Worm (Caenorhabditis elegans) whole organism, L4 larva: ENCODE data around the gene clec-207.

Source experiments
- D1046.2 ChIP-seq: fragments of 200-800 bp; sonication (Bioruptor generic); IDR thresholded peaks from 2 replicates; pipeline ENCODE4 v1.3.6; 2022; ENCODE audit warnings: missing genetic modification characterization, missing compliant biosample characterization
- F49E8.2 ChIP-seq: sonication (generic microtip); optimal IDR thresholded peaks from 2 replicates; lab custom pipeline; 2016; ENCODE audit warnings: missing compliant biosample characterization, mild to moderate bottlenecking, missing genetic modification characterization, borderline replicate concordance
- Y105C5A.15 ChIP-seq: fragments of 200-800 bp; sonication (Bioruptor generic); IDR thresholded peaks from 2 replicates; pipeline ENCODE4 v1.3.6; 2022; ENCODE audit warnings: missing genetic modification characterization, missing compliant biosample characterization
- Y48G9A.11 ChIP-seq: fragments of 200-800 bp; sonication (Bioruptor generic); IDR thresholded peaks from 2 replicates; pipeline ENCODE4 v1.3.6; 2022; ENCODE audit warnings: missing genetic modification reagents, missing genetic modification characterization, missing compliant biosample characterization
- Y5F2A.4 ChIP-seq: fragments of 200-800 bp; sonication (Bioruptor generic); optimal IDR thresholded peaks from 2 replicates; lab custom pipeline; 2018; ENCODE audit warnings: mild to moderate bottlenecking, missing genetic modification characterization, missing compliant biosample characterization
- Y75B8A.6 ChIP-seq: fragments of 200-800 bp; sonication (Bioruptor generic); IDR thresholded peaks from 2 replicates; pipeline ENCODE4 v1.3.6; 2022; ENCODE audit warnings: missing genetic modification reagents, missing genetic modification characterization, missing compliant biosample characterization
- ZK337.2 ChIP-seq: fragments of 200-800 bp; sonication (Bioruptor generic); IDR thresholded peaks from 2 replicates; pipeline ENCODE4 v1.3.6; 2022; ENCODE audit warnings: missing genetic modification reagents, missing genetic modification characterization, missing compliant biosample characterization
- aly-2 ChIP-seq: sonication (generic microtip); optimal IDR thresholded peaks from 2 replicates; lab custom pipeline; 2018; ENCODE audit warnings: missing biosample characterization, missing genetic modification characterization
- ama-1 ChIP-seq: fragments of 150-350 bp; optimal IDR thresholded peaks from 2 replicates; lab custom pipeline; 2014; ENCODE audit warnings: inconsistent platforms, mixed read lengths
- attf-4 ChIP-seq: sonication (generic microtip); optimal IDR thresholded peaks from 3 replicates; lab custom pipeline; 2017; ENCODE audit warnings: missing biosample characterization, missing genetic modification characterization
- ceh-20 ChIP-seq: fragments of 200-800 bp; sonication (Bioruptor generic); IDR thresholded peaks from 2 replicates; pipeline ENCODE4 v1.3.6; 2022; ENCODE audit warnings: missing genetic modification reagents, missing genetic modification characterization, missing compliant biosample characterization
- ceh-28 ChIP-seq: fragments of 150-350 bp; optimal IDR thresholded peaks from 2 replicates; lab custom pipeline; 2014; ENCODE audit warnings: missing biosample characterization, missing genetic modification reagents, missing genetic modification characterization
- ctbp-1 ChIP-seq: fragments of 200-800 bp; sonication (Bioruptor generic); IDR thresholded peaks from 2 replicates; pipeline ENCODE4 v1.3.6; 2022; ENCODE audit warnings: missing genetic modification reagents, missing genetic modification characterization, missing compliant biosample characterization
- daf-16 ChIP-seq, 3 experiments: sonication (generic microtip); optimal IDR thresholded peaks; 2 replicates each; lab custom pipeline; 2016 to 2017; ENCODE audit warnings: missing genetic modification characterization in 3 of 3, missing genetic modification reagents in 3 of 3, mild to moderate bottlenecking in 2 of 3, missing compliant biosample characterization in 2 of 3, missing biosample characterization in 1 of 3, moderate library complexity in 1 of 3
- dmd-6 ChIP-seq: fragments of 200-800 bp; sonication (Bioruptor generic); IDR thresholded peaks from 2 replicates; pipeline ENCODE4 v1.3.6; 2022; ENCODE audit warnings: missing genetic modification reagents, missing genetic modification characterization, missing compliant biosample characterization
- dmd-8 ChIP-seq: fragments of 200-800 bp; sonication (Bioruptor generic); IDR thresholded peaks from 2 replicates; pipeline ENCODE4 v1.3.6; 2022; ENCODE audit warnings: missing genetic modification characterization, missing compliant biosample characterization
- dpl-1 ChIP-seq: fragments of 150-350 bp; optimal IDR thresholded peaks from 2 replicates; lab custom pipeline; 2014; ENCODE audit warnings: missing biosample characterization, missing genetic modification reagents, missing genetic modification characterization
- duxl-1 ChIP-seq: sonication (generic microtip); optimal IDR thresholded peaks from 2 replicates; lab custom pipeline; 2016; ENCODE audit warnings: mild to moderate bottlenecking, missing genetic modification characterization, moderate library complexity, missing compliant biosample characterization; ENCODE audit not compliant: poor library complexity
- fos-1 ChIP-seq: fragments of 150-350 bp; optimal IDR thresholded peaks from 2 replicates; lab custom pipeline; 2014; ENCODE audit warnings: missing biosample characterization, missing genetic modification characterization
- gei-8 ChIP-seq: fragments of 200-800 bp; sonication (Bioruptor generic); optimal IDR thresholded peaks from 2 replicates; lab custom pipeline; 2018; ENCODE audit warnings: mild to moderate bottlenecking, missing genetic modification characterization, missing compliant biosample characterization
- hlh-11 ChIP-seq: fragments of 200-800 bp; sonication (Bioruptor generic); optimal IDR thresholded peaks from 2 replicates; lab custom pipeline; 2018; ENCODE audit warnings: mild to moderate bottlenecking, missing genetic modification characterization, missing compliant biosample characterization
- hmg-1.1 ChIP-seq: fragments of 200-800 bp; sonication (Bioruptor generic); IDR thresholded peaks from 2 replicates; pipeline ENCODE4 v1.3.6; 2022; ENCODE audit warnings: missing genetic modification reagents, missing genetic modification characterization, missing compliant biosample characterization
- lim-7 ChIP-seq: fragments of 200-800 bp; sonication (Bioruptor generic); IDR thresholded peaks from 2 replicates; pipeline ENCODE4 v1.3.6; 2022; ENCODE audit warnings: missing genetic modification characterization, missing compliant biosample characterization
- lin-1 ChIP-seq: fragments of 200-800 bp; sonication (Bioruptor generic); IDR thresholded peaks from 2 replicates; pipeline ENCODE4 v1.3.6; 2022; ENCODE audit warnings: missing genetic modification reagents, missing genetic modification characterization, missing compliant biosample characterization
- lin-39 ChIP-seq: fragments of 150-350 bp; optimal IDR thresholded peaks from 2 replicates; lab custom pipeline; 2014; ENCODE audit warnings: missing biosample characterization, missing genetic modification reagents, missing genetic modification characterization
- lsy-2 ChIP-seq, 2 experiments: fragments of 150-350 bp in 1 of 2; sonication (generic microtip) in 1 of 2; optimal IDR thresholded peaks; 2 replicates each; lab custom pipeline; 2014 to 2017; ENCODE audit warnings: missing biosample characterization in 2 of 2, missing genetic modification characterization in 2 of 2
- mdl-1 ChIP-seq, 2 experiments: fragments of 150-350 bp in 1 of 2; sonication (generic microtip) in 1 of 2; optimal IDR thresholded peaks; 2 replicates each; lab custom pipeline; 2014 to 2017; ENCODE audit warnings: missing biosample characterization in 2 of 2, missing genetic modification characterization in 2 of 2
- mdt-29 ChIP-seq: fragments of 200-800 bp; sonication (Bioruptor generic); IDR thresholded peaks from 2 replicates; pipeline ENCODE4 v1.3.6; 2022; ENCODE audit warnings: missing genetic modification reagents, missing genetic modification characterization, missing compliant biosample characterization
- mep-1 ChIP-seq: fragments of 150-350 bp; sonication (generic microtip); optimal IDR thresholded peaks from 3 replicates; lab custom pipeline; 2014; ENCODE audit warnings: missing biosample characterization, missing genetic modification characterization
- mes-2 ChIP-seq: sonication (generic microtip); optimal IDR thresholded peaks from 2 replicates; lab custom pipeline; 2016; ENCODE audit warnings: missing genotype, mild to moderate bottlenecking, missing genetic modification characterization, missing compliant biosample characterization; ENCODE audit not compliant: poor library complexity, severe bottlenecking
- mxl-3 ChIP-seq: fragments of 200-800 bp; sonication (Bioruptor generic); optimal IDR thresholded peaks from 2 replicates; lab custom pipeline; 2018; ENCODE audit warnings: mild to moderate bottlenecking, missing genetic modification characterization, missing compliant biosample characterization
- nhr-10 ChIP-seq: fragments of 150-350 bp; optimal IDR thresholded peaks from 2 replicates; lab custom pipeline; 2014; ENCODE audit warnings: missing biosample characterization, missing genetic modification characterization
- nhr-11 ChIP-seq: fragments of 150-350 bp; optimal IDR thresholded peaks from 2 replicates; lab custom pipeline; 2014; ENCODE audit warnings: missing biosample characterization, missing genetic modification characterization
- nhr-28 ChIP-seq: fragments of 150-350 bp; optimal IDR thresholded peaks from 2 replicates; lab custom pipeline; 2014; ENCODE audit warnings: missing biosample characterization, missing genetic modification characterization
- rbr-2 ChIP-seq: sonication (generic microtip); optimal IDR thresholded peaks from 2 replicates; lab custom pipeline; 2016; ENCODE audit warnings: missing genotype, missing genetic modification characterization, missing compliant biosample characterization
- skn-1 ChIP-seq: fragments of 150-350 bp; optimal IDR thresholded peaks from 2 replicates; lab custom pipeline; 2014; ENCODE audit warnings: missing biosample characterization, missing genetic modification characterization
- snpc-4 ChIP-seq: fragments of 150-350 bp; optimal IDR thresholded peaks from 2 replicates; lab custom pipeline; 2014; ENCODE audit warnings: missing biosample characterization, missing genetic modification characterization
- spr-3 ChIP-seq: fragments of 200-800 bp; sonication (Bioruptor generic); optimal IDR thresholded peaks from 2 replicates; lab custom pipeline; 2018; ENCODE audit warnings: mild to moderate bottlenecking, missing genetic modification characterization, missing compliant biosample characterization
- tag-97 ChIP-seq: fragments of 200-800 bp; sonication (Bioruptor generic); IDR thresholded peaks from 2 replicates; pipeline ENCODE4 v1.3.6; 2022; ENCODE audit warnings: missing genetic modification characterization, missing compliant biosample characterization
- tra-1 ChIP-seq: fragments of 200-800 bp; sonication (Bioruptor generic); IDR thresholded peaks from 2 replicates; pipeline ENCODE4 v1.3.6; 2022; ENCODE audit warnings: missing genetic modification reagents, missing genetic modification characterization, missing compliant biosample characterization
- unc-130 ChIP-seq: sonication (generic microtip); optimal IDR thresholded peaks from 2 replicates; lab custom pipeline; 2016; ENCODE audit warnings: missing genetic modification reagents, missing genetic modification characterization, missing compliant biosample characterization
- unc-39 ChIP-seq: sonication (generic microtip); optimal IDR thresholded peaks from 2 replicates; lab custom pipeline; 2017; ENCODE audit warnings: missing biosample characterization, missing genetic modification characterization
- unc-62 ChIP-seq, 3 experiments: fragments of 150-350 bp in 1 of 3; sonication (generic microtip); optimal IDR thresholded peaks in 2 of 3; peaks in 1 of 3; 1 replicate in 1 of 3; 2 replicates in 2 of 3; lab custom pipeline; 2014 to 2017; ENCODE audit warnings: missing biosample characterization in 3 of 3, missing genetic modification characterization in 3 of 3, missing genetic modification reagents in 3 of 3, missing genotype in 1 of 3
- zfp-2 ChIP-seq: sonication (generic microtip); optimal IDR thresholded peaks from 2 replicates; lab custom pipeline; 2016; ENCODE audit warnings: mild to moderate bottlenecking, missing genetic modification characterization, missing compliant biosample characterization
- zfp-3 ChIP-seq: fragments of 200-800 bp; sonication (Bioruptor generic); conservative IDR thresholded peaks from 2 replicates; pipeline ENCODE4 v1.3.6; 2022; ENCODE audit warnings: missing genetic modification reagents, missing genetic modification characterization, missing compliant biosample characterization
- zip-2 ChIP-seq: fragments of 150-350 bp; optimal IDR thresholded peaks from 2 replicates; lab custom pipeline; 2014; ENCODE audit warnings: missing biosample characterization, missing genetic modification characterization
- ztf-7 ChIP-seq: fragments of 150-350 bp; optimal IDR thresholded peaks from 2 replicates; lab custom pipeline; 2014; ENCODE audit warnings: missing biosample characterization, missing genetic modification characterization

clec-207 gene

ce11 chrV:2126554-2126953, 30.7 kb downstream of the clec-207 start:
- TF ChIP-seq ceh-28 (tag; lab: Kevin White, UChicago) (peak; percentile 13), unc-39 (no peak), lin-39 (no peak), hmg-1.1 (GFP tag; lab: Robert Waterston, UW) (no peak), mdt-29 (GFP tag; lab: Robert Waterston, UW) (no peak), ZK337.2 (GFP tag; lab: Robert Waterston, UW) (no peak), fos-1 (no peak), mxl-3 (GFP tag; lab: Kevin White, UChicago) (no peak), ztf-7 (tag; lab: Kevin White, UChicago) (no peak), dmd-6 (peak; percentile 19; the same call in 1 of the 2 replicates), zfp-2 (tag; lab: Kevin White, UChicago) (no peak), dpl-1 (GFP tag; lab: Kevin White, UChicago) (no peak), nhr-11 (tag; lab: Kevin White, UChicago) (no peak), lim-7 (GFP tag; lab: Robert Waterston, UW) (no peak), daf-16 (GFP tag; optimal IDR thresholded peaks at IDR 0.05; lab: Kevin White, UChicago) (no peak), daf-16 (tag; optimal IDR thresholded peaks at IDR 0.05; lab: Kevin White, UChicago) (peak; percentile 82), lin-1 (0 out of 2 replicates have a peak, but pooled peaks have one; percentile 13), D1046.2 (GFP tag; lab: Robert Waterston, UW) (no peak), ama-1 (no peak), nhr-28 (tag; lab: Kevin White, UChicago) (peak; percentile 7)

- peak; percentile 25 for TF ChIP-seq F49E8.2 (tag; lab: Kevin White, UChicago)
- TF ChIP-seq Y48G9A.11 (GFP tag; lab: Robert Waterston, UW) = no peak
- no peak; the same call in 1 of the 2 replicates for TF ChIP-seq ceh-20 (GFP tag; lab: Robert Waterston, UW)
- TF ChIP-seq attf-4 = no peak
- TF ChIP-seq skn-1 (tag; lab: Kevin White, UChicago) = no peak
- TF ChIP-seq ama-1 = no peak
- TF ChIP-seq tag-97 (GFP tag; lab: Robert Waterston, UW) = no peak
- peak; percentile 7 for TF ChIP-seq nhr-28 (tag; lab: Kevin White, UChicago)
- TF ChIP-seq mdl-1 (tag; optimal IDR thresholded peaks at IDR 0.05; lab: Kevin White, UChicago) = no peak
- TF ChIP-seq hmg-1.1 (GFP tag; lab: Robert Waterston, UW) = no peak
- TF ChIP-seq aly-2 (tag; lab: Kevin White, UChicago) = no peak
- no peak for TF ChIP-seq spr-3
- no peak for TF ChIP-seq lin-1
- TF ChIP-seq duxl-1 (tag; lab: Kevin White, UChicago) = peak; percentile 58
- no peak for TF ChIP-seq lim-7 (GFP tag; lab: Robert Waterston, UW)
- no peak for TF ChIP-seq snpc-4 (tag; lab: Kevin White, UChicago)
- peak; percentile 13 for TF ChIP-seq rbr-2 (tag; lab: Kevin White, UChicago)
- peak; percentile 97 for TF ChIP-seq mes-2 (tag; lab: Kevin White, UChicago)
- TF ChIP-seq mxl-3 (GFP tag; lab: Kevin White, UChicago) = no peak
- no peak for TF ChIP-seq zip-2 (tag; lab: Kevin White, UChicago)
- no peak for TF ChIP-seq tra-1
- no peak for TF ChIP-seq Y5F2A.4 (GFP tag; lab: Kevin White, UChicago)
- no peak for TF ChIP-seq Y75B8A.6
- TF ChIP-seq lsy-2 (tag; optimal IDR thresholded peaks at IDR 0.05; lab: Kevin White, UChicago) = peak in 1 of 2 experiments; percentile 73
- peak; percentile 31 for TF ChIP-seq unc-130 (GFP tag; lab: Kevin White, UChicago)
- no peak for TF ChIP-seq ctbp-1
- no peak for TF ChIP-seq gei-8 (GFP tag; lab: Kevin White, UChicago)
- no peak for TF ChIP-seq fos-1
- no peak for TF ChIP-seq nhr-10 (tag; lab: Kevin White, UChicago)
- TF ChIP-seq mep-1 (tag; lab: Kevin White, UChicago) = peak; percentile 10
- TF ChIP-seq hlh-11 (tag; lab: Kevin White, UChicago) = peak; percentile 34
- no peak for TF ChIP-seq nhr-11 (tag; lab: Kevin White, UChicago)
- TF ChIP-seq D1046.2 (GFP tag; lab: Robert Waterston, UW) = no peak
- peak in 1 of 2 experiments; percentile 88 for TF ChIP-seq unc-62 (GFP tag; optimal IDR thresholded peaks at IDR 0.05 in 1 of 2; lab: Kevin White, UChicago)
- no peak for TF ChIP-seq unc-62 (tag; optimal IDR thresholded peaks at IDR 0.05; lab: Kevin White, UChicago)
- no peak for TF ChIP-seq Y105C5A.15
- no peak for TF ChIP-seq daf-16 (GFP tag; optimal IDR thresholded peaks at IDR 0.05; lab: Kevin White, UChicago)
- TF ChIP-seq daf-16 (tag; optimal IDR thresholded peaks at IDR 0.05; lab: Kevin White, UChicago) = no peak
- TF ChIP-seq zfp-3 (GFP tag; lab: Robert Waterston, UW) = 0 out of 2 replicates have a peak, but pooled peaks have one; percentile 25
- TF ChIP-seq dmd-8 (GFP tag; lab: Robert Waterston, UW) = no peak
These were observed 31.2 kb downstream of the clec-207 start, which contains the start of gene ldp-1 for ce11 chrV:2126996-2127585. TSS of gene ldp-1 (plus strand) at chrV:2127535.
